Fruit fly (Drosophila melanogaster) whole organism, prepupa: ENCODE data around the gene FucT6.

ENCODE experiments used
- Blimp-1 ChIP-seq: fragments of 200-800 bp; sonication (Bioruptor generic); optimal IDR thresholded peaks from 3 replicates; lab custom pipeline; 2017; ENCODE audit warnings: missing biosample characterization, missing genetic modification characterization, mild to moderate bottlenecking, moderate library complexity, missing genetic modification reagents
- CG10631 ChIP-seq: fragments of 200-800 bp; sonication (Bioruptor generic); optimal IDR thresholded peaks from 2 replicates; lab custom pipeline; 2016; ENCODE audit warnings: missing biosample characterization, missing genetic modification characterization
- CG11294 ChIP-seq: fragments of 200-800 bp; sonication (Bioruptor generic); IDR thresholded peaks from 2 replicates; pipeline ENCODE4 v1.3.6; 2022; ENCODE audit warnings: missing biosample characterization, missing genetic modification characterization
- CG11902 ChIP-seq: fragments of 200-800 bp; sonication (Bioruptor generic); optimal IDR thresholded peaks from 3 replicates; lab custom pipeline; 2016; ENCODE audit warnings: missing biosample characterization, missing genetic modification characterization
- CG15336 ChIP-seq: fragments of 200-800 bp; sonication (Bioruptor generic); IDR thresholded peaks from 2 replicates; pipeline ENCODE4 v1.3.6; 2022; ENCODE audit warnings: missing biosample characterization, missing genetic modification characterization
- CG1621 ChIP-seq: fragments of 200-800 bp; sonication (Bioruptor generic); optimal IDR thresholded peaks from 3 replicates; lab custom pipeline; 2018; ENCODE audit warnings: missing biosample characterization, mild to moderate bottlenecking, missing genetic modification characterization
- CG16779 ChIP-seq: fragments of 200-800 bp; sonication (Bioruptor generic); optimal IDR thresholded peaks from 3 replicates; lab custom pipeline; 2017; ENCODE audit warnings: missing biosample characterization, mild to moderate bottlenecking, missing genetic modification characterization
- CG3032 ChIP-seq: fragments of 200-800 bp; optimal IDR thresholded peaks from 2 replicates; lab custom pipeline; 2019; ENCODE audit warnings: missing biosample characterization, mild to moderate bottlenecking, missing genetic modification characterization, moderate library complexity
- CG31627 ChIP-seq: fragments of 200-800 bp; sonication (Bioruptor generic); optimal IDR thresholded peaks from 3 replicates; lab custom pipeline; 2016; ENCODE audit warnings: missing biosample characterization, missing genetic modification characterization
- CG32006 ChIP-seq: fragments of 200-800 bp; sonication (Bioruptor generic); optimal IDR thresholded peaks from 3 replicates; lab custom pipeline; 2017; ENCODE audit warnings: missing biosample characterization, mild to moderate bottlenecking, missing genetic modification characterization
- CG34406 ChIP-seq: fragments of 200-800 bp; sonication (Bioruptor generic); optimal IDR thresholded peaks from 3 replicates; lab custom pipeline; 2016; ENCODE audit warnings: missing biosample characterization, missing genetic modification characterization
- CG3919 ChIP-seq: fragments of 200-800 bp; sonication (Bioruptor generic); optimal IDR thresholded peaks from 3 replicates; lab custom pipeline; 2016; ENCODE audit warnings: missing biosample characterization, missing genetic modification characterization
- CG4318 ChIP-seq: fragments of 200-800 bp; sonication (Bioruptor generic); optimal IDR thresholded peaks from 3 replicates; lab custom pipeline; 2017; ENCODE audit warnings: missing biosample characterization, mild to moderate bottlenecking, missing genetic modification characterization
- CG6163 ChIP-seq: fragments of 200-800 bp; sonication (Bioruptor generic); IDR thresholded peaks from 3 replicates; pipeline ENCODE4 v1.3.6; 2022; ENCODE audit warnings: missing biosample characterization, missing genetic modification characterization
- CG6276 ChIP-seq: fragments of 200-800 bp; sonication (Bioruptor generic); optimal IDR thresholded peaks from 2 replicates; lab custom pipeline; 2017; ENCODE audit warnings: missing biosample characterization, mild to moderate bottlenecking, missing genetic modification characterization
- CG6792 ChIP-seq: fragments of 200-800 bp; sonication (Bioruptor generic); optimal IDR thresholded peaks from 3 replicates; lab custom pipeline; 2016; ENCODE audit warnings: missing biosample characterization, missing genetic modification characterization
- CG6808 ChIP-seq: fragments of 200-800 bp; sonication (Bioruptor generic); optimal IDR thresholded peaks from 3 replicates; lab custom pipeline; 2017; ENCODE audit warnings: missing biosample characterization, missing genetic modification characterization, mild to moderate bottlenecking, moderate library complexity, missing genetic modification reagents
- CG6854 ChIP-seq: fragments of 200-800 bp; sonication (Bioruptor generic); optimal IDR thresholded peaks from 2 replicates; lab custom pipeline; 2017; ENCODE audit warnings: missing biosample characterization, mild to moderate bottlenecking, missing genetic modification characterization
- CG7368 ChIP-seq: fragments of 200-800 bp; sonication (Bioruptor generic); optimal IDR thresholded peaks from 3 replicates; lab custom pipeline; 2016; ENCODE audit warnings: missing biosample characterization, missing genetic modification characterization
- CG8319 ChIP-seq: fragments of 200-800 bp; sonication (Bioruptor generic); optimal IDR thresholded peaks from 3 replicates; lab custom pipeline; 2016; ENCODE audit warnings: missing biosample characterization, missing genetic modification characterization
- CG8632 ChIP-seq: fragments of 200-800 bp; sonication (Bioruptor generic); optimal IDR thresholded peaks from 3 replicates; lab custom pipeline; 2016; ENCODE audit warnings: missing biosample characterization, missing genetic modification characterization
- CG9139 ChIP-seq: fragments of 200-800 bp; sonication (Bioruptor generic); optimal IDR thresholded peaks from 3 replicates; lab custom pipeline; 2017; ENCODE audit warnings: missing biosample characterization, mild to moderate bottlenecking, missing genetic modification characterization
- Eip75B ChIP-seq: fragments of 200-800 bp; sonication (Bioruptor generic); optimal IDR thresholded peaks from 3 replicates; lab custom pipeline; 2016; ENCODE audit warnings: missing biosample characterization, missing genetic modification characterization
- Eip78C ChIP-seq: fragments of 200-800 bp; sonication (Bioruptor generic); peaks from one replicate; lab custom pipeline; 2016; ENCODE audit warnings: missing biosample characterization, missing genetic modification characterization
- Ets21C ChIP-seq: fragments of 200-800 bp; sonication (Bioruptor generic); optimal IDR thresholded peaks from 3 replicates; lab custom pipeline; 2016; ENCODE audit warnings: missing biosample characterization, missing genetic modification characterization
- Ets96B ChIP-seq: fragments of 200-800 bp; optimal IDR thresholded peaks from 2 replicates; lab custom pipeline; 2019; ENCODE audit warnings: missing biosample characterization, mild to moderate bottlenecking, missing genetic modification characterization, moderate library complexity
- Gug ChIP-seq: fragments of 200-800 bp; sonication (Bioruptor generic); IDR thresholded peaks from 2 replicates; pipeline ENCODE4 v1.3.6; 2022; ENCODE audit warnings: missing biosample characterization, missing genetic modification characterization
- Hr39 ChIP-seq: fragments of 200-800 bp; sonication (Bioruptor generic); optimal IDR thresholded peaks from 2 replicates; lab custom pipeline; 2016; ENCODE audit warnings: missing biosample characterization, missing genetic modification characterization
- Hr4 ChIP-seq: fragments of 200-800 bp; sonication (Bioruptor generic); optimal IDR thresholded peaks from 3 replicates; lab custom pipeline; 2016; ENCODE audit warnings: missing biosample characterization, missing genetic modification characterization
- Lpt ChIP-seq: fragments of 200-800 bp; sonication (Bioruptor generic); optimal IDR thresholded peaks from 3 replicates; lab custom pipeline; 2016; ENCODE audit warnings: missing biosample characterization, missing genetic modification characterization
- Met ChIP-seq: fragments of 200-800 bp; sonication (Bioruptor generic); optimal IDR thresholded peaks from 3 replicates; lab custom pipeline; 2016; ENCODE audit warnings: missing biosample characterization, missing genetic modification characterization
- Sox102F ChIP-seq: fragments of 200-800 bp; sonication (Bioruptor generic); optimal IDR thresholded peaks from 2 replicates; lab custom pipeline; 2016; ENCODE audit warnings: missing biosample characterization, mild to moderate bottlenecking, missing genetic modification characterization
- Sox14 ChIP-seq: fragments of 200-800 bp; sonication (Bioruptor generic); optimal IDR thresholded peaks from 3 replicates; lab custom pipeline; 2016; ENCODE audit warnings: missing biosample characterization, missing genetic modification characterization
- achi ChIP-seq: fragments of 200-800 bp; sonication (Bioruptor generic); optimal IDR thresholded peaks from 3 replicates; lab custom pipeline; 2016; ENCODE audit warnings: missing biosample characterization, missing genetic modification characterization
- acj6 ChIP-seq: fragments of 200-800 bp; sonication (Bioruptor generic); optimal IDR thresholded peaks from 3 replicates; lab custom pipeline; 2016; ENCODE audit warnings: missing biosample characterization, missing genetic modification characterization
- cyc ChIP-seq: fragments of 200-800 bp; sonication (Bioruptor generic); optimal IDR thresholded peaks from 3 replicates; lab custom pipeline; 2016; ENCODE audit warnings: missing biosample characterization, missing genetic modification characterization
- dsx ChIP-seq: fragments of 200-800 bp; optimal IDR thresholded peaks from 3 replicates; lab custom pipeline; 2019; ENCODE audit warnings: missing biosample characterization, mild to moderate bottlenecking, missing genetic modification characterization, moderate library complexity; ENCODE audit not compliant: poor library complexity, severe bottlenecking
- esn ChIP-seq: fragments of 200-800 bp; sonication (Bioruptor generic); optimal IDR thresholded peaks from 2 replicates; lab custom pipeline; 2016; ENCODE audit warnings: missing biosample characterization, mild to moderate bottlenecking, missing genetic modification characterization, moderate library complexity
- fd59A ChIP-seq: fragments of 200-800 bp; sonication (Bioruptor generic); optimal IDR thresholded peaks from 2 replicates; lab custom pipeline; 2017; ENCODE audit warnings: missing biosample characterization, mild to moderate bottlenecking, missing genetic modification characterization, missing genetic modification reagents
- fd85E ChIP-seq: fragments of 200-800 bp; sonication (Bioruptor generic); optimal IDR thresholded peaks from 3 replicates; lab custom pipeline; 2016; ENCODE audit warnings: missing biosample characterization, missing genetic modification characterization
- fkh ChIP-seq: fragments of 200-800 bp; sonication (Bioruptor generic); optimal IDR thresholded peaks from 3 replicates; lab custom pipeline; 2017; ENCODE audit warnings: missing biosample characterization, mild to moderate bottlenecking, missing genetic modification characterization, moderate library complexity
- lz ChIP-seq: fragments of 200-800 bp; sonication (Bioruptor generic); optimal IDR thresholded peaks from 3 replicates; lab custom pipeline; 2016; ENCODE audit warnings: missing biosample characterization, missing genetic modification characterization
- net ChIP-seq: fragments of 200-800 bp; sonication (Bioruptor generic); optimal IDR thresholded peaks from 3 replicates; lab custom pipeline; 2016; ENCODE audit warnings: missing biosample characterization, missing genetic modification characterization
- salr ChIP-seq, 2 experiments: fragments of 200-800 bp; sonication (Bioruptor generic); optimal IDR thresholded peaks; 3 replicates each; lab custom pipeline; 2016 to 2018; ENCODE audit warnings: missing biosample characterization in 2 of 2, missing genetic modification characterization in 2 of 2, mild to moderate bottlenecking in 1 of 2
- spab ChIP-seq: fragments of 200-800 bp; sonication (Bioruptor generic); optimal IDR thresholded peaks from 2 replicates; lab custom pipeline; 2017; ENCODE audit warnings: missing biosample characterization, mild to moderate bottlenecking, missing genetic modification characterization, missing genetic modification reagents
- svp ChIP-seq: fragments of 200-800 bp; sonication (Bioruptor generic); peaks from one replicate; lab custom pipeline; 2016; ENCODE audit warnings: missing biosample characterization, missing genetic modification characterization
- topi ChIP-seq: fragments of 200-800 bp; sonication (Bioruptor generic); optimal IDR thresholded peaks from 3 replicates; lab custom pipeline; 2016; ENCODE audit warnings: missing biosample characterization, missing genetic modification characterization
- vri ChIP-seq: fragments of 200-800 bp; sonication (Bioruptor generic); optimal IDR thresholded peaks from 3 replicates; lab custom pipeline; 2016; ENCODE audit warnings: missing biosample characterization, mild to moderate bottlenecking, missing genetic modification characterization

FucT6 gene

DNA sequence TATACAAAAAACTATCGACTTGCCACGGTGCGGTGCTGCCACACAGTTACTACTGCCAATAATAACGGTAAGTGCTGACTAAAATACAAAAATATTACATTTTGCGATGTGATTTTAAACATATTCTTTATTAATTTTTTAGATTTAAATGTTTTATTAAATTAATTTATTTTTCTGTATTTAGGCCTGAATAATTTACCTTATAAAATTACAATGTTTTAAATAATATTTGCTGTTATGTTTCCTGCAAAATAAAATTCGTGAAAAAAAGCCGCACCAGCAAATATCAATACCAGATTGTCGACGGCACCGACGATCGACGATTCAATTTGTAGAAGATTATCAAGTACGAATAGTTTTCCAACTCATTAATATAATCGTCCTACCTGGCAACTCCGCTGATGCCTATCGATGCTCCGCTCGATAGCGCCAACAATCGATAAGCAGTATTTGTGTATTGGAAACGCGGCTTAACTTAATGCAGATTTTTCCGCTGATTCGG, 31.2 kb downstream of the FucT6 start, which contains the start of the genes Vlet and bif (continued):
- TF ChIP-seq CG7368 (peak; percentile 48), fd85E (GFP tag; lab: Kevin White, UChicago) (no peak), CG8319 (GFP tag; lab: Kevin White, UChicago) (peak; percentile 48), CG6792 (GFP tag; lab: Kevin White, UChicago) (peak; percentile 47), Ets21C (peak; percentile 38), Hr4 (GFP tag; lab: Kevin White, UChicago) (no peak), CG31627 (GFP tag; lab: Kevin White, UChicago) (peak; percentile 60), acj6 (peak; percentile 63), CG32006 (peak; percentile 77)

DNA sequence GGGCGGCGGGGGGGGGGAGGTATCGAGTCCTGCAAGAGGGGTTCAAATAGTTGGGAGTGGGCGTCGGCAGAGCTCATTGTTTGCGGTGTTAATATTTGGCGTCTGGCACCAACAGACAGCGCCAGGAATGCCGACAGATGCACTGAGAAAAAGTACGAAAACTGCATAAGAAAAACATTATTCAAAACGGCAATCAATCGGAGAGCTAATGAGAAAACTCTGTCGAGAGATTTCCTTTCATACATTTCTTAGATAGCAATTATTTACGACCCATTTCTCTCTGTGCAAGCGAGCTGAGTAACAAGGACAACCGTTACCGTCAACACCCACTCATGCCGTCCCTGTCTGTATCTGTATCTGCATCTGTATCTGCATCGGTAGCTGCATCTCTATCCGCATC, 45.7 kb downstream of the FucT6 start:
- peak; percentile 3 for TF ChIP-seq fd59A
- peak; percentile 46 for TF ChIP-seq net (GFP tag; lab: Kevin White, UChicago)
- peak; percentile 18 for TF ChIP-seq CG6276
- no peak for TF ChIP-seq fkh (GFP tag; lab: Kevin White, UChicago)
- TF ChIP-seq Sox14 (GFP tag; lab: Kevin White, UChicago): no peak
- peak; percentile 1 to 21 for TF ChIP-seq salr (GFP tag; optimal IDR thresholded peaks at IDR 0.05; lab: Kevin White, UChicago)
- peak; percentile 21 for TF ChIP-seq CG10631
- TF ChIP-seq CG9139 (GFP tag; lab: Kevin White, UChicago): peak; percentile 29
- TF ChIP-seq CG6854 (GFP tag; lab: Kevin White, UChicago): no peak
- TF ChIP-seq CG3032 (tag; lab: Kevin White, UChicago): peak; percentile 43
- peak; percentile 43 for TF ChIP-seq achi (GFP tag; lab: Kevin White, UChicago)
- TF ChIP-seq CG11902: no peak
- TF ChIP-seq CG34406 (GFP tag; lab: Kevin White, UChicago): peak; percentile 33
- peak; percentile 68 for TF ChIP-seq svp
- peak; percentile 28 for TF ChIP-seq CG1621 (tag; lab: Kevin White, UChicago)
- peak; percentile 34 for TF ChIP-seq CG6808 (GFP tag; lab: Kevin White, UChicago)
- TF ChIP-seq CG8319 (GFP tag; lab: Kevin White, UChicago): no peak
- peak; percentile 55 for TF ChIP-seq Hr4 (GFP tag; lab: Kevin White, UChicago)
- peak; percentile 15 for TF ChIP-seq topi
- TF ChIP-seq spab (GFP tag; lab: Kevin White, UChicago): peak; percentile 27
- TF ChIP-seq CG32006: peak; percentile 56
- TF ChIP-seq esn (GFP tag; lab: Kevin White, UChicago): peak; percentile 20
- TF ChIP-seq lz (GFP tag; lab: Kevin White, UChicago): peak; percentile 35
- TF ChIP-seq CG4318: peak; percentile 16
- TF ChIP-seq Sox102F (GFP tag; lab: Kevin White, UChicago): no peak
- TF ChIP-seq Hr39 (GFP tag; lab: Kevin White, UChicago): peak; percentile 21
- TF ChIP-seq Eip78C: peak; percentile 85
- peak; percentile 30; the same call in 1 of the 2 replicates for TF ChIP-seq CG11294 (GFP tag; lab: Robert Waterston, UW)
- TF ChIP-seq CG8632 (GFP tag; lab: Kevin White, UChicago): peak; percentile 24
- TF ChIP-seq dsx (GFP tag; lab: Kevin White, UChicago): peak; percentile 41
- TF ChIP-seq acj6: peak; percentile 50
- no peak for TF ChIP-seq Ets21C
- TF ChIP-seq CG6163 (GFP tag; lab: Robert Waterston, UW): peak; percentile 74; the same call in 2 of the 3 replicates
- peak; percentile 39 for TF ChIP-seq Ets96B
- no peak for TF ChIP-seq fd85E (GFP tag; lab: Kevin White, UChicago)
- TF ChIP-seq CG6792 (GFP tag; lab: Kevin White, UChicago): peak; percentile 27
- TF ChIP-seq CG7368: peak; percentile 48
- no peak for TF ChIP-seq CG16779 (tag; lab: Kevin White, UChicago)
- peak; percentile 70 for TF ChIP-seq CG15336 (GFP tag; lab: Robert Waterston, UW)
- peak; percentile 57 for TF ChIP-seq CG3919
- TF ChIP-seq Met (GFP tag; lab: Kevin White, UChicago): no peak
- peak; percentile 42 for TF ChIP-seq Eip75B
- no peak for TF ChIP-seq Gug (GFP tag; lab: Robert Waterston, UW)
- no peak for TF ChIP-seq Blimp-1 (GFP tag; lab: Kevin White, UChicago)
- TF ChIP-seq cyc (GFP tag; lab: Kevin White, UChicago): peak; percentile 22
- no peak for TF ChIP-seq vri
- peak; percentile 5 for TF ChIP-seq Lpt (GFP tag; lab: Kevin White, UChicago)
